Worm (Caenorhabditis elegans): Measurements from ENCODE around the gene F28H6.6.

Gene F28H6.6

DNA sequence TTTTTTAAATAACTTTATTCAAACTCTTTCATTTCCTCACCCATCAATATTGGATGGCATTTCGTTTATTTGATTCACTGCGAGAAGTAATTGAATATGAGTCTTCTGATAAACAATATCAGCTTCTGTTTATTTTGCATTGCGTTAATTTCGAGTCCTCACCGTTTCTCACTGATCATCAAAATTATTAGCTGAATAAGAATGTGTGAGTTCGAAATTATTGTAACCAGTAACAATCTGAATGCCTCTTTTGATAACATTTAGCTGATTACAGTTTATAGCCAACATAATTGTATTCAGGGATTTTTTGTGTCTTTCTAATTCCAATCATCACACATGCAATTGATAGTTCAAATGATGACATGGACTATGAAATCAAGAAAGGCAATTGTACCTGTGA lies 40.5 kb downstream of the F28H6.6 start, which contains the start of gene F16B12.1:
Gene F16B12.1 (plus strand): TSS at position 301 of the 400 bp plus-strand sequence.
- no peak for TF ChIP-seq W03F9.2 (tag; optimal IDR thresholded peaks at IDR 0.05)
- TF ChIP-seq him-1 (tag; optimal IDR thresholded peaks at IDR 0.05): no peak
- TF ChIP-seq dao-5 (tag; optimal IDR thresholded peaks at IDR 0.05): no peak

DNA sequence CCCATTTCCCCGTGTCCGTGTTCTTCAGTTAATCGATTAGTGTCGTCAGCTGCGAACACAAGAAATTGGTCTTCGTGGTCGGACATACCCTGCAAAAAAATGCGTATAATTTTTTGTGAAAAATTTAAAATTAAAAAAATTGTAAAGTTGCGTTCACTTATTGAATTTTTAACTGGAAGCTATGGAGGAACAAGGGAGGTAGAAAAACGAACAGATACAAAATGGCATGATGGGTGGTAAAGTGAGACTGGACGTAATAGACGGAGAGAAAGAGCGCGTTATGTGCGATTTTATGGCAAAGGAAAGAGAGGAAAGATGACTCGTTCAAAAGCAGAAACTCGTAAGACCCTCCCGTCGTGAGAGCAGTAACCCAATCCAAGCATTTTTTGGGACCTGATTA lies 41.4 kb downstream of the F28H6.6 start, which contains the start of gene C33G3.6:
Gene C33G3.6 (minus strand): TSS at position 101 of the 400 bp plus-strand sequence.
- TF ChIP-seq dao-5 (tag; optimal IDR thresholded peaks at IDR 0.05) (no peak), W03F9.2 (tag; optimal IDR thresholded peaks at IDR 0.05) (no peak), him-1 (tag; optimal IDR thresholded peaks at IDR 0.05) (no peak)

DNA sequence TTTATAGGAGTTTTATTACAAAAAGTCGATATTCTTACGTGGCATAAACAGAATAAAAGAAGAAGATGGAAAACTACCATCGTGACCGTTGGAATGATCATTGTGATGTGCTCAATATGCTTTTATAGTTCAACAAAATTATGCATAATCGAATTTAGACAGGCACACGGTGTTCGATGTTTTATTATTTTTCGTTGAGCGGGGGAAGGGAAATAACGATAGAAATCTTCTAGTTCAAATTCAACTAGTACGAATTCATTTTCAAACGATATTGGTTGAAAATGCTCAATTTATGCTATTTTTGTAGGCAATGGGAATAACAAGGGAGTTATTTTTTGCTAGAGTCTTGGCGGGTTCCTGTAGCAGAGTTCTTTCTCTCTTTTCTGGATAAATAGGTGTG lies 47.1 kb downstream of the F28H6.6 start, which contains the start of gene C33G3.5:
Gene C33G3.5 (minus strand): TSS at position 101 of the 400 bp plus-strand sequence.
- TF ChIP-seq dao-5 (tag; optimal IDR thresholded peaks at IDR 0.05) (no peak), W03F9.2 (tag; optimal IDR thresholded peaks at IDR 0.05) (no peak), him-1 (tag; optimal IDR thresholded peaks at IDR 0.05) (no peak)

DNA sequence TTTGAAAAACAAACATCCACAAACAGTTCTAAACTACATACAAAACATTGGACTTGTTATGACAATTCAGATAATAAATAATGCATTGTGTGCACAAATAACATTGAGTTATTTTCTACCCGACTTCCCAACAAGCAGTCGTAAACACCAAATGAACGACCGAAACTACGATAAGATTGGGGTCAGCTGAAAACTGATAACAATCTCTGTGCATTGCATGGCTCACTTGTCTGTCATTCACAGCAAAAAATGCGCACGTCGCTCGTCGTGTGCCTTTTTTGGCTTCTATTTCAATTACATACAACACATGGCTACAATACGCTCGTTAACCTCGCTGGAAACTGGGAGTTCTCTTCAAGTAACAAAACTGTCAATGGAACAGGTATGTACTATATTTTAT lies 54.7 kb downstream of the F28H6.6 start, which contains the start of gene C33G3.4:
Gene C33G3.4 (plus strand): TSS at position 213 of the 400 bp plus-strand sequence.
- no peak for TF ChIP-seq dao-5 (tag; optimal IDR thresholded peaks at IDR 0.05)
- no peak for TF ChIP-seq him-1 (tag; optimal IDR thresholded peaks at IDR 0.05)
- TF ChIP-seq W03F9.2 (tag; optimal IDR thresholded peaks at IDR 0.05): peak; percentile 18

DNA sequence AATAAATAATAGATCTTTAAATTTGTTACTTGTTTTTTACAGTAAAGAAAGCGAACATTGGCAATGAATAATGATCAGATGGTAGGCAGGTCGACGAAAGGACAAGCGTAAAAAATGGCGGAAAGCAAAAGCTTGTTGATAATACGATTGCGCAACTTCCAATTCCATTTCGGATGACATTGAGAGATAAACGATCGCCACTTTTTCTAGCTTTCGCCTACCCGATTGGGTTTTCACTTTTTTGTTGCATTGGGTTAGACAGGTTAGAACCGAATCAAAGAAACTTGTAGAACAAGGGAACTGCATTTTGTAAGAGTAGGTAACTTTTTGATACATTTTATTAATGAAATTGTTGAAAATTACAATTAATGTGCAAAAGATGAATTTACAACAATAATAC lies 56.2 kb downstream of the F28H6.6 start:
- TF ChIP-seq dao-5 (tag; optimal IDR thresholded peaks at IDR 0.05): no peak
- TF ChIP-seq him-1 (tag; optimal IDR thresholded peaks at IDR 0.05): no peak
- TF ChIP-seq W03F9.2 (tag; optimal IDR thresholded peaks at IDR 0.05): no peak

DNA sequence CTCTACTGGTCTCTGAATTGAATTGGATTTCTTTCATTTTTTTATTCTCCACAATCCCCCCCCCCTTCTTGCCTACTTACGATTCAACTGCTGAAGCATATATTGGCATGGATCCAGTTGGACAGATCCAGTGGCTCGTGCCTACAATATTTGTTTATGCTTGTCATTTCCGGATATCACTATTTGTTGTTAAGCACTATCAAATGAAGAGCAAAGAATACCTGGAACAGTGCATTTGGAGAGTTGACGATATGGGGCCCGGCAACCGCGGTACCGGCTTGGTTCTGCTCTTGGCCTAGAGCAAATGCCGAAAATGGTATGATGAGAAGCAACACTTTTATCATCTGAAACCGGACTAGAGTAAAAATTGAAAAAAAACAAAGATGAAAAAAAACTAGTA lies 58.0 kb downstream of the F28H6.6 start, which contains the start of gene lgc-21:
Gene lgc-21 (minus strand): TSS at position 344 of the 400 bp plus-strand sequence.
- TF ChIP-seq W03F9.2 (tag; optimal IDR thresholded peaks at IDR 0.05): no peak
- TF ChIP-seq dao-5 (tag; optimal IDR thresholded peaks at IDR 0.05): no peak
- TF ChIP-seq him-1 (tag; optimal IDR thresholded peaks at IDR 0.05): no peak

All from whole organism, L4/young adult.